Worm (Caenorhabditis elegans): ENCODE data around the gene pld-1.

DNA sequence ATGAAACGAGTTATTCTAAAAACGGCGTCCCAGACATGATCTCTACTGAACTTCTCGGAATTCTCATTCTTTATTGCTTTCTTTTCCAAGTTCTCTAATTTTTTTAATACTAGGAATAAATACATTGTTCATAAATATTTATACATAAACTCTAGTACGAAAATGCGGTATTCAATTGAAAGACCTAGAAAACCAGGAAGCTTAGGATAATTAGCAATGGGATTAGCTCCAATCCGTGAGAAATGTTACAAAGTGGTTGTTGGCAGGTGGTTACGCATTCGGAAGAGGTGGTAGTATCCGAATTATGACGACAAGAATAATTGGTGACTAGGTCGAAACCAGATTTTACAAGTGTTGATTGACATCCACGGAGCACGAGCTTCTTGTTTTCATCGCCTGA, 24.5 kb downstream of the pld-1 start:
- no peak for TF ChIP-seq aha-1 (tag; optimal IDR thresholded peaks at IDR 0.05)
- no peak for TF ChIP-seq jun-1 (tag; optimal IDR thresholded peaks at IDR 0.05)
